Worm (Caenorhabditis elegans) whole organism, L4 larva: Measurements from ENCODE around the gene F22B8.7.

ENCODE experiments used
- Y48G9A.11 ChIP-seq: fragments of 200-800 bp; sonication (Bioruptor generic); IDR thresholded peaks from 2 replicates; pipeline ENCODE4 v1.3.6; 2022; ENCODE audit warnings: missing genetic modification reagents, missing genetic modification characterization, missing compliant biosample characterization
- nhr-25 ChIP-seq: sonication (generic microtip); optimal IDR thresholded peaks from 2 replicates; lab custom pipeline; 2017; ENCODE audit warnings: missing genetic modification characterization, mild to moderate bottlenecking, missing compliant biosample characterization, antibody characterized with exemption, moderate library complexity, borderline replicate concordance; ENCODE audit not compliant: insufficient read depth

DNA sequence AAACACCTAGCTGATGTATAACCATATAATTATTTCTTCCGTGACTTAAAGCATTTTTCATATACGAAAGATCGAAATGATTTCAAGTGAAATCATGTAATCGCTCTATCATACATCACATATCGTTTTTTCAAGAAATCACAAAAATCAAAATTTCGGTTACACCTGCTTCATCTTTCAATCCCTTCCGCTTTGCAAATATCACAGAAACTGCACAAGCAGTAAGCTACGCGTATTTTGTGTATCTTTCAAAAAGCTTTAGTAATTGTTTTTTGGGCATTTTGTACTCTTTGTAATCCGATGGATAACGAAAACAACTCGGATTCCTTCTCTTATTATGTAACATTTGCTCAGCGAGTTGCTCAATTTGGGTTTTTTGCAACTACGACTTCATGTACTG lies 21.0 kb downstream of the F22B8.7 start, which contains the start of gene str-25:
- TF ChIP-seq nhr-25 (no peak), Y48G9A.11 (GFP tag; lab: Robert Waterston, UW) (no peak)
